Fruit fly (Drosophila melanogaster): ENCODE results near the gene TfIIFbeta.

DNA sequence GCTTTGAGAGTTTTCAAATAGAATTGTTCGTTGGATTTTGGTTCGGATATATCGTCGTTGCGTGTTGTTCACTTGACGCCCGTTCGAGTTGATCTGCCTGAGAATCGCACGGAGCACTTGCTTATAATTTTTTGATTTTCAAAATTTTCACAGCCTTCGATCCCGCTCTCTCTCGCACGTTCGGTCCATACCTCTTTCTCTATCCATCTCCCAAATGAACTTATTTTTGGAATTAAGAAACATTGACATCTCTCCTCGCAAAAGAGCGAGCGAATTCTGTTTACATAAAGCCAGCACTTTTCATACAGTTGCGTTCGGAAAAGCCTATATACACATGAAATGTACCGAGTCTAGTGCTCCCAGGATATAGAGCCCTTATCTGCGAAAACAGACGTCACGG lies 9.7 kb upstream of the TfIIFbeta start, which contains the start of the genes CG45076, CG45078 and fau:
- TF ChIP-seq EcR (GFP tag; optimal IDR thresholded peaks at IDR 0.05) (no peak), CG34367 (tag; optimal IDR thresholded peaks at IDR 0.05) (no peak), CG17806 (tag; optimal IDR thresholded peaks at IDR 0.05) (no peak), Ets98B (GFP tag; IDR thresholded peaks at IDR 0.05) (no peak), CG32121 (GFP tag; IDR thresholded peaks at IDR 0.05) (no peak), CG13204 (GFP tag; optimal IDR thresholded peaks at IDR 0.05) (no peak), D1 (tag; optimal IDR thresholded peaks at IDR 0.05) (no peak)
